Fruit fly (Drosophila melanogaster): ENCODE data around the gene ND-39.

Gene ND-39

dm6 chr3L:20508136-20508635 lies 16.3 kb downstream of the ND-39 start (continued):
- TF ChIP-seq Blimp-1 (GFP tag; optimal IDR thresholded peaks at IDR 0.05) (peak; percentile 80), pdm3 (GFP tag; optimal IDR thresholded peaks at IDR 0.05) (peak; percentile 93), CG3919 (GFP tag; optimal IDR thresholded peaks at IDR 0.05) (peak; percentile 95), eg (GFP tag; IDR thresholded peaks at IDR 0.05) (peak; percentile 91; the same call in 2 of the 3 replicates), ss (GFP tag; optimal IDR thresholded peaks at IDR 0.05) (peak; percentile 91 to 92), Met (GFP tag; optimal IDR thresholded peaks at IDR 0.05) (peak; percentile 95), CG6808 (GFP tag; optimal IDR thresholded peaks at IDR 0.05) (peak; percentile 91), CG11294 (GFP tag; IDR thresholded peaks at IDR 0.05) (peak; percentile 77)

dm6 chr3L:20509121-20509934 lies 17.4 kb downstream of the ND-39 start:
- TF ChIP-seq achi (GFP tag; optimal IDR thresholded peaks at IDR 0.05) = peak; percentile 78
- TF ChIP-seq dsx (GFP tag; optimal IDR thresholded peaks at IDR 0.05; ENCODE audit: poor library complexity, severe bottlenecking) = peak; percentile 71
- peak; percentile 71 for TF ChIP-seq cyc (GFP tag; optimal IDR thresholded peaks at IDR 0.05)
- peak; percentile 71 for TF ChIP-seq fkh (GFP tag; optimal IDR thresholded peaks at IDR 0.05)
- peak; percentile 75 for TF ChIP-seq acj6 (GFP tag; optimal IDR thresholded peaks at IDR 0.05)
- peak; percentile 67 for TF ChIP-seq CG4318 (GFP tag; optimal IDR thresholded peaks at IDR 0.05)
- peak; percentile 70 for TF ChIP-seq CG15336 (GFP tag; IDR thresholded peaks at IDR 0.05)
- peak; percentile 69 for TF ChIP-seq vri (GFP tag; optimal IDR thresholded peaks at IDR 0.05)
- peak; percentile 93 for TF ChIP-seq svp (GFP tag)
- TF ChIP-seq topi (GFP tag; optimal IDR thresholded peaks at IDR 0.05) = peak; percentile 89
- TF ChIP-seq Eip93F (GFP tag; optimal IDR thresholded peaks at IDR 0.05) = peak; percentile 45
- peak; percentile 55 for TF ChIP-seq CG11762 (GFP tag; optimal IDR thresholded peaks at IDR 0.05; ENCODE audit: insufficient read depth)
- TF ChIP-seq OdsH (GFP tag; optimal IDR thresholded peaks at IDR 0.05) = peak; percentile 74
- TF ChIP-seq Gug (GFP tag; IDR thresholded peaks at IDR 0.05) = peak; percentile 23; the same call in 1 of the 2 replicates
- TF ChIP-seq Lpt (GFP tag; optimal IDR thresholded peaks at IDR 0.05) = peak; percentile 67
- TF ChIP-seq CG6792 (GFP tag; optimal IDR thresholded peaks at IDR 0.05) = peak; percentile 75
- no peak for TF ChIP-seq fd85E (GFP tag; optimal IDR thresholded peaks at IDR 0.05)
- TF ChIP-seq CG10631 (GFP tag; optimal IDR thresholded peaks at IDR 0.05) = peak; percentile 63
- peak; percentile 82 for TF ChIP-seq CG6276 (GFP tag; optimal IDR thresholded peaks at IDR 0.05)
- TF ChIP-seq net (GFP tag; optimal IDR thresholded peaks at IDR 0.05) = peak; percentile 84
- TF ChIP-seq CG3919 (GFP tag; optimal IDR thresholded peaks at IDR 0.05) = peak; percentile 75
- TF ChIP-seq Met (GFP tag; optimal IDR thresholded peaks at IDR 0.05) = peak; percentile 82
- peak; percentile 74; the same call in 2 of the 3 replicates for TF ChIP-seq CG8119 (GFP tag; IDR thresholded peaks at IDR 0.05)
- TF ChIP-seq dac (GFP tag; optimal IDR thresholded peaks at IDR 0.05) = peak; percentile 50
- peak; percentile 71 for TF ChIP-seq fd59A (GFP tag; optimal IDR thresholded peaks at IDR 0.05)
- TF ChIP-seq CG8632 (GFP tag; optimal IDR thresholded peaks at IDR 0.05) = peak; percentile 72
- peak; percentile 78 for TF ChIP-seq CG3032 (tag; optimal IDR thresholded peaks at IDR 0.05)
- peak; percentile 49 for TF ChIP-seq CG11902 (GFP tag; optimal IDR thresholded peaks at IDR 0.05)
- peak; percentile 72 for TF ChIP-seq CG10669 (GFP tag; optimal IDR thresholded peaks at IDR 0.05)
- peak; percentile 90 for TF ChIP-seq esn (GFP tag; optimal IDR thresholded peaks at IDR 0.05)
- peak in 1 of 2 experiments; percentile 84 for TF ChIP-seq salr (GFP tag; optimal IDR thresholded peaks at IDR 0.05)
- TF ChIP-seq CG16779 (tag; optimal IDR thresholded peaks at IDR 0.05) = peak; percentile 82
- peak; percentile 96 for TF ChIP-seq Eip78C (GFP tag)
- peak; percentile 69 for TF ChIP-seq Ets96B (tag; optimal IDR thresholded peaks at IDR 0.05)
- peak; percentile 78 for TF ChIP-seq CG34406 (GFP tag; optimal IDR thresholded peaks at IDR 0.05)
- TF ChIP-seq CG7368 (GFP tag; optimal IDR thresholded peaks at IDR 0.05) = peak; percentile 50
- no peak for TF ChIP-seq Hr38 (GFP tag; optimal IDR thresholded peaks at IDR 0.05)
- peak; percentile 82 for TF ChIP-seq lz (GFP tag; optimal IDR thresholded peaks at IDR 0.05)
- peak; percentile 48 for TF ChIP-seq CG1621 (tag; optimal IDR thresholded peaks at IDR 0.05)
- peak; percentile 72 to 84 for TF ChIP-seq ss (GFP tag; optimal IDR thresholded peaks at IDR 0.05)
- TF ChIP-seq CG6163 (GFP tag; IDR thresholded peaks at IDR 0.05) = 0 out of 3 replicates have a peak, but pooled peaks have one; percentile 26
- TF ChIP-seq Eip75B (GFP tag; optimal IDR thresholded peaks at IDR 0.05) = peak; percentile 85
